Fruit fly (Drosophila melanogaster) whole organism, larva: ENCODE results near the gene sc.

ENCODE experiments used
- noc ChIP-seq: fragments of 200-800 bp; sonication (Bioruptor generic); optimal IDR thresholded peaks from 3 replicates; lab custom pipeline; 2019; ENCODE audit warnings: missing biosample characterization, mild to moderate bottlenecking, missing genetic modification characterization, moderate library complexity

sc gene

DNA sequence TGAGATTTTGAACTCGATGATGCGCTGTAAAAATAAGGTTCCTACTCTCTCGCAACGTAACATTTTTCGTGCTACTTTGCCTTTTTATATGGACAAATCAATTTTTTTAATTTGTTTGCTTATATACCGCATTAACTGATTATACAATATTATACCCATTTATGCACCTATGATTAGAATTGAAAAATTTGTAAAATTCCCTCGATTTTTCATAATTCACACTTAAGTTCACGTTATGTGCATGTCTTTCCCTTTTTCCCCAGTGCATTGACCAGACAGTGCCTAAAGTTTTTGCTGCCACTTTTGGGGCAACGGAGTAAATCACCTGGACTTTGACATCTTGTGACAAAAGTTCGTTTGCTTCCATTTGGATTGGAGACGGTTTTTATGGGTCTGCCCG, 5.4 kb upstream of the sc start:
- TF ChIP-seq noc (tag; lab: Kevin White, UChicago) = no peak

DNA sequence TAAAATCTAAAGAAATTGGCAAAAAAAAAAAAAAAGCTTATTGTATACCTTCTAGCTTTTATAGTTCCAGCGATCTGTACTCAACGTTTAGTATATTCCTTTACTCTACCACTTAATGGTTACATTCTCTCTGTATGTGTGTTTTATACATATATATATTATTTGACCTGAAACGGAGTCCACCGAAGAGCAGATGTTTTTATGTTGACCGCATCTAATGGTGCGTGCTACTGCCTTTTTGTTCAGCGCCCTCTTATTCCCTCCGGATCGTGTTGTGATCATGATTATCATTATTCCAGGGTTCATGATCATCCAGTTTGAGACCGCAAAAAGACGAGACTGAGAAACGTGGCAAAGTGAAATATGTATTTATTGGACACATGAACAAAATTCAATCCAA, 3.6 kb upstream of the sc start:
- no peak for TF ChIP-seq noc (tag; lab: Kevin White, UChicago)

DNA sequence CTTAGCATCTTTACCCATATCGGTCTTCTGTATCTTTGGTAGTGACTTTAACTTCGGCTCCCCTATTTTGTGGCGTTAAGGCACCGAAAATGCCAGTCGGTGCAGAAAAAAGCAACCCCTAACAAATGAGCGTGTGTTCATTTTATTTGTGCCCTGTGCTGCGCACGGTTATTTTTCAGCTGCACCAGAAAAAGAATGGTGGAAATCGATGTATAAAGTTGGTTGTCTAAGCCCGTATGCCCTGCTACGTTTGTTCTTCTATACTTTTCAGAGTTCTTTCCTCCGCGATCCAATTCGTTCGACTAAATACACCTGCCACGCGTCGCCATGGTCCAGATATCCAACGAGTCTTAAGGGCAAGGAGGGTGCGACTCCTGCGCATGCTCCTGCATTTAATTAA, 2.9 kb upstream of the sc start:
- TF ChIP-seq noc (tag; lab: Kevin White, UChicago) = no peak

DNA sequence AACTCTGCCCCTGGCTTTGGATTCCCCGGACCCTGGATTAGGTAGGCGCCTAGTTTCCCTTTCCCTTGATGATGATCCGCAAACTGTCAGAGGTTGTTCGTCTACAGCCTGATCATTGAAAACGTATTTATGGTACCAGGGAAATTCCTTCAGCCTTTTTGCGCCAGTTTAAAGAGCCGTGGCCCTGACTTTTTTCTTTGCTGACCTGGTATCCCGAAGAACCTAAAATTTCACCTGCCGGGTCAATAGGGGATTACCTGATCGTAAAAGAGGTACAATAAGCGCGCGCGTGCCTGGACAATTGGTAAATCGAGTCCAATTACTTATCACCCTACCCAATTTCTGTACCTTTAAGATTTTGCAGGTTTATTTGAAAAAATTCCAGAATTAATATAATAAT, 3.9 kb downstream of the sc start:
- TF ChIP-seq noc (tag; lab: Kevin White, UChicago) = no peak

DNA sequence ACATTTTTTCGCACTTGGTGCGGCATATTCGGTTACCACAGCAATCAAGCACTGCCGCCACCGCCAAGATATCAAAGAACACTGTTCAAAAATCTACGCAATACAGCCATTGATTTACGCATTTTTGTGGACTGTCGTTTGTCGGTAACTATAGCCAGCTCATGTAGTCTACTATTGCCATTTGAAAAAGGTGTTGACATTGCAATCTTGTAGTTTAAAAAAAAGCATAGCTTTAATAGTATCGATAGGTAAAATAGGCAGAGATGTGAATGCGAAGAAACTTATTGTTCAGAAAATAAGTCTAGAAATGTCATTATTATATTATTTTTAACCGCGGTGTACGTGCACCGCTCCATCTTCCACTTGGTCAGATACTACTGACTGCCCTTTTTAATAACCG, 10.4 kb downstream of the sc start:
- TF ChIP-seq noc (tag; lab: Kevin White, UChicago) = no peak

DNA sequence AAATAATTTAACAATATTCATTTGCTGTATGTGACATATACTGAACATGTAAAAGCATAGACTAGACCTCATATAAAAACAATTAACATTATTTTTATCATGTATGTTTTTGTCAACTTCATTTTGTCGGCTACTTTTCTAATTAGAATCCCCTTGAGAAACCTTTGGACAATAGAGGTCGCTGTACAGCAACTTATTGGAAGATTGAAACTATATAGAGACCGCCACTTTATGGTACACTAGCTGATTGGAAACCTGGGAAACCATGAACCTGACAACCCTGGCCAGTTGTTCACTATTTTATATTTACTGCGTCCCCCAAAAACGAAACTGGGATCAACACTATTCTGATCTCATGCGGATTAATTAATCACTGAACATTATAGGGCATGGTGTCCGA, 11.6 kb downstream of the sc start:
- no peak for TF ChIP-seq noc (tag; lab: Kevin White, UChicago)

DNA sequence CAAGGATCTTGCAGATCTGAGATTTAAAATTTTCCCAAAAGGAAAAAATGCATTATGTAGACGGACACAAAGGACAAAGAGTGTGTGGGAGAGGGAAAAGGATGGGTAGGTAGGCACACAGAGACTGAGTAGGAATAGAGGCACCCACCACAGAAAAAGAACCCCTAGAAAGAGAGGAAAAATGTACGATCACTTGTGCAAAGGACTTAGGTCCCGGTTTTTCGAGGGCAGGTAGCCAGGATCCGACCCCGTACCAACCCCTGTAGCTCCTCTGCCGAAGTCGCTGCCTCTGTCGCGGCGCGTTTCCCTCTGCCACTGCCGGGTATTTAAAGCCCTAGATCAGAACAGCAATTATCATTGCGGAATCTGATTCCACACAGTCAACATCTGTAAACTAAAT, 13.5 kb downstream of the sc start:
- no peak for TF ChIP-seq noc (tag; lab: Kevin White, UChicago)

DNA sequence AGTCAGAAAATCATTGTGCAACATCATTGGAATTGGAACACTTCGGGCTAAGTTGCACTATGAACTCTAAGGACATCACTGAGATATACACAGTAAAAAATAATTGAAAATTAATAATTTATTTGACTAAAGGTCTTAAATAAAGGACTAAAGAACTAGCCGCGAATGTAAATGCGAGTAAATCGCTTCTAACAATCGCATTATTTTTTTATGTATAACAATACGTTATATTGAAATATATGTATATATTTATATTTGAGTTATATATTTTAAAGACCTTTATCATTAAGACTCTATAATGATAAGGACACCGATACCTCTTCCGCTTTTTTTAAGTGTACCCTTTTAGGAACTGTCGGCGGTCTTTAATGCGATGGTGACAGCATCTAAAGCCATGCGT, 18.5 kb downstream of the sc start:
- TF ChIP-seq noc (tag; lab: Kevin White, UChicago) = no peak

DNA sequence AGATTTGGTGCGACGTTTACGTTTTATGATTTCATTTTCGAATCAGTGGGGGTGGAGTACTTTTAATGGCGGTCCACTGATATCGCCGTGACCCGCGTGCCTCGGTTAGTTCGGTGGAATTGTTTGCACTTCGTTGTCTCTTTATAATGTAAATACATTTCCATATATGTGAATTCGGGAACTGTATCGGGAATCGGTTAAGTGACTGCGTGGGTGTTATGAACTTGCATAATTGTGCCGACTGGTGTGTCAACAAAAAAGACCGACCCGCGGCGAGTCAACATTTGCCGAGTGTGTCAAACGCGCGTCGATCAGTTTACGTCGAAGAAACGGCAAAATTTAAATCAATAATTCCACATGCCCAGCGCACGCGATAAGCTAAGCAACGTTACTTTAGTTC, 27.5 kb downstream of the sc start:
- TF ChIP-seq noc (tag; lab: Kevin White, UChicago) = no peak

DNA sequence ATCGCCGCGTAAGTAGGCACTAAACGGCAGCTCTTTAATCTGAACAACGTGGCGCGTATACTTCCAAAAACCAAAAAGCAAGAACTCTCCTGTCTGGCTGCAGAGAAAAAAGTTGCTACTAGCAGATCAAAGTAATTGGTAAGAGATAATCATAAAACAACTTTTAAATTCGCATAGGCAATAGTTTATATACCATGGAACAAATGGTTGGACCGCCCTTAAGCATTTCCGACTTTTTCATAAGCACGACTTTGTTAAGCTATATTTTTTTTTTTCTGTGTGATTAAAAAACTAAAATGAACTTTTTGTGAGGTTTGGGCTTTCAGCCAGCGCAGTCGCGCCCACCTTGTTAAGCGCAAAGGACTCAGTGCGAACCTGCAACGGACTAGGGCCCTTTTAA, 29.7 kb downstream of the sc start:
- no peak for TF ChIP-seq noc (tag; lab: Kevin White, UChicago)

DNA sequence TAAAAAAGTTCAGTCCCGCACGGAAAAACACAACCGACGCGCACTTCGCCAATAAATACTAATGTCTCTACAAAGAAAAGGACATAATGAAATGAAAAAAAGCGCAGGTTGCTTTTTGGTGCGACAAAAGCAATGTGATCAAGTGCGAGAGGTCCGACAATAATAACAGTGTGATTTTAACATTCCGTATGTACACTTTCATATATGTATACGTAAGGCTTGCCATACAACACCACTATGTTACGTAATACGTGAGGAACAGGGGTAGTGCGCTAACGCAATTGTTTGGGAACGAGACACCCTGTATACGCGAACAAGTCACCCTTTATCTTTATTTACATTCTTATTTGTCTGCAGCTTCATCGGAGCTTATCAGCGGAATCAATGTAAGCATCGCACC, 32.3 kb downstream of the sc start:
- no peak for TF ChIP-seq noc (tag; lab: Kevin White, UChicago)

DNA sequence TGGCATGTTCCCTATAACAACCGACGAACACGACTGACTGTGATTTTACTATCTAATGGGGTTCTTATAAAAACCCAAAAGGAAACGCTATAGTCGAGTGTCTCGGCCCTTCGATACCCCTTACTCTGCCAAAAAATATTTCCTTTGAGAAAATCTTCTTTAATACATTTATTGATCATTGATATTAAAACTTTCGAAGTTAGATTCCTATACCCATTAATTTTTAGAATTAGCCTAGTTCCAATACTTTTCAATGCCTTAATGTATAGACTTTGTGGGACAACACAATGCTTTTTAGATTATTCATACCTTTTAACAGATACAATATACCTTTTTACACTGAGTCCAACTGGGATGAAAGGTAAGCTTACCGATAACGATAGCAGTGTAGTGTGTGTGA, 41.5 kb downstream of the sc start, which contains the start of gene Pgcl:
TSS of gene Pgcl (minus strand) at position 45 of the 400 bp plus-strand sequence.
- no peak for TF ChIP-seq noc (tag; lab: Kevin White, UChicago)

DNA sequence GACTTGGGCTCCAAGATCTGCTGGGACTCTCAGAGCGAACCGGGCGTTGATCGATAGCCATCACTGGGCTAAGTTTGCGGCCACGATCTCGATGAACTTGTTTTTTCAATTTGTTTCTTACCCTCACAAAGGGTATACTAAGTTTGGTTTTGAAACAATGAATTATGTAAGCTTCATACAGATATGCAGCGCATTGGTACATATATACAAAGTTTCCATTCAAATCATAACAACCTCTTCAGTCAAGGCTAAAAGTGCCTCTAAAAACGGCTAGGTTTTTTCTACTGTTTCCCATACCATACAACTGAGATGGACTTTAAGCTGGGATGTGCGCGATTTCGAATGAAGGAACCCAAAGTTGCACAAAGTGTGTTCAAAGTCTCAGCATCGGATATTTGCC, 45.4 kb downstream of the sc start:
- no peak for TF ChIP-seq noc (tag; lab: Kevin White, UChicago)

DNA sequence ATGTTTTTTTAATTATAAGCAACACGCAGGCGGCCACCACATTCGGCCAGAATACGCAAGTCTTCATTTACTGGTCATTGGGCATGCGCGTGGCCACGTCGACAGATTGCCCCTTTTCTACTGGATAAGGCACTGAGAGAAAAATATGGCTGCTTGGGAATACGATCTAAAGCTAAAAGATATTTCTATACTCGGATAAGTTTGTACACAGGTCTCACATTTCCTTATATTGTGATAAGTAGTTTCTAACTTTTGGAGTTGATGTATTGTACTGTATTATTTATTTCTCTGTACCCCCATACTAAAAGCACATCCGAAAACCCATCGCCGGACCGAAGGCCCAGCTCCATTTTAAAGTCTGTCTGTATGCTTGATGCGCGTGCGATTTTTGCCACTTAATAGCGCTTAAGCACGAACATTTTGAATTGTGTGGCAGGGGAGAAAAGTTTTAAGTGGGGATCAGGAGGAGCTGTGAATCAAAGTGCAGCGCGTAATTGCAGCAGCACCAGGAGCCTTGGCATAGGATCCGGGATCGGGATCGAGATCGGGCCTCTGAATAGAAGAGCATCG, 48.2 kb downstream of the sc start:
- no peak for TF ChIP-seq noc (tag; lab: Kevin White, UChicago)

DNA sequence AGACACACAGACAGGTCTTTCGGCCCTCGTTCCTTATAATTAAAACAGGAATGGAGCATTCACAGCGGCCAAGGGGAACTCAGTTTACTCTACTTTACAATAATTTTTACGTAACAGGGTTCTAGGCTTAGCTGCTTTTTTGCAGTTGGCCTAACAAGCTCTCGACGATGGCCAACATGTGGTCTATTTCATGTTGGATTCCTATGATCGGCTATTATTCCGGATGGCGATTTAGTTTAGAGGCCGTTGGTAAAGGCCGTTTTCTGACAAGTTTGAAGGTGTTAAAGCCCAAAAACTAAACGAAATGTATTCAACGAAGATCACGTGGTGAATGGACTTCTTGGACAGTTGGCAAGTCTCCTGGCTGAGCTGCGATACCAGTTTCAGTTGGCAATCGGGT, 50.1 kb downstream of the sc start:
- no peak for TF ChIP-seq noc (tag; lab: Kevin White, UChicago)
